Worm (Caenorhabditis elegans): ENCODE results near the gene fkh-5.

- no peak for TF ChIP-seq him-1 (tag; optimal IDR thresholded peaks at IDR 0.05)
- no peak for TF ChIP-seq dao-5 (tag; optimal IDR thresholded peaks at IDR 0.05)
- no peak for TF ChIP-seq W03F9.2 (tag; optimal IDR thresholded peaks at IDR 0.05)
These were observed 42.8 kb downstream of the fkh-5 start, which contains the start of gene clec-6 for ce11 chrIII:4887291-4887690.
